Fruit fly (Drosophila melanogaster) whole organism, embryonic: ENCODE data around the gene CG3704.

Experiments used
- Ada2b ChIP-seq: fragments of 200-800 bp; sonication (Bioruptor generic); IDR thresholded peaks from 2 replicates; pipeline ENCODE4 v1.3.6; 2022; ENCODE audit warnings: missing biosample characterization, missing genetic modification characterization
- Adf1 ChIP-seq: fragments of 200-800 bp; sonication (Bioruptor generic); IDR thresholded peaks from 2 replicates; pipeline ENCODE4 v1.3.6; 2022; ENCODE audit warnings: missing biosample characterization, missing genetic modification characterization
- CG10147 ChIP-seq: fragments of 200-800 bp; sonication (Bioruptor generic); optimal IDR thresholded peaks from 2 replicates; lab custom pipeline; 2019; ENCODE audit warnings: missing biosample characterization, mild to moderate bottlenecking, missing genetic modification characterization, moderate library complexity
- CG10543 ChIP-seq: fragments of 200-800 bp; sonication (Bioruptor generic); optimal IDR thresholded peaks from 3 replicates; lab custom pipeline; 2017; ENCODE audit warnings: missing biosample characterization, mild to moderate bottlenecking, missing genetic modification characterization, moderate library complexity
- CG11504 ChIP-seq: fragments of 200-800 bp; sonication (Bioruptor generic); optimal IDR thresholded peaks from 3 replicates; lab custom pipeline; 2019; ENCODE audit warnings: missing biosample characterization, mild to moderate bottlenecking, missing genetic modification characterization, moderate library complexity
- CG11723 ChIP-seq: fragments of 200-800 bp; sonication (Bioruptor generic); optimal IDR thresholded peaks from 2 replicates; lab custom pipeline; 2017; ENCODE audit warnings: missing biosample characterization, mild to moderate bottlenecking, missing genetic modification characterization
- CG12104 ChIP-seq: fragments of 200-800 bp; sonication (Bioruptor generic); optimal IDR thresholded peaks from 3 replicates; lab custom pipeline; 2016; ENCODE audit warnings: missing biosample characterization, missing genetic modification characterization
- CG1233 ChIP-seq: fragments of 200-800 bp; sonication (Bioruptor generic); optimal IDR thresholded peaks from 4 replicates; lab custom pipeline; 2018; ENCODE audit warnings: missing biosample characterization, mild to moderate bottlenecking, missing genetic modification characterization
- CG15601 ChIP-seq: fragments of 200-800 bp; sonication (Bioruptor generic); optimal IDR thresholded peaks from 3 replicates; lab custom pipeline; 2019; ENCODE audit warnings: missing biosample characterization, mild to moderate bottlenecking, missing genetic modification characterization, moderate library complexity
- CG16863 ChIP-seq: fragments of 200-800 bp; sonication (Bioruptor generic); optimal IDR thresholded peaks from 3 replicates; lab custom pipeline; 2016; ENCODE audit warnings: missing biosample characterization, missing genetic modification characterization
- CG1792 ChIP-seq: fragments of 200-800 bp; sonication (Bioruptor generic); optimal IDR thresholded peaks from 2 replicates; lab custom pipeline; 2016; ENCODE audit warnings: missing biosample characterization, missing genetic modification characterization
- CG1832 ChIP-seq: fragments of 200-800 bp; sonication (Bioruptor generic); optimal IDR thresholded peaks from 2 replicates; lab custom pipeline; 2017; ENCODE audit warnings: missing biosample characterization, mild to moderate bottlenecking, missing genetic modification characterization, inconsistent platforms
- CG2678 ChIP-seq: fragments of 200-800 bp; sonication (Bioruptor generic); optimal IDR thresholded peaks from 3 replicates; lab custom pipeline; 2019; ENCODE audit warnings: missing biosample characterization, mild to moderate bottlenecking, missing genetic modification characterization, moderate library complexity
- CG2875 ChIP-seq: fragments of 200-800 bp; sonication (Bioruptor generic); optimal IDR thresholded peaks from 2 replicates; lab custom pipeline; 2017; ENCODE audit warnings: missing biosample characterization, mild to moderate bottlenecking, missing genetic modification characterization, missing genetic modification reagents
- CG32532 ChIP-seq: fragments of 200-800 bp; sonication (Bioruptor generic); IDR thresholded peaks from 2 replicates; pipeline ENCODE4 v1.3.6; 2022; ENCODE audit warnings: missing biosample characterization, missing genetic modification characterization
- CG32772 ChIP-seq: fragments of 200-800 bp; sonication (Bioruptor generic); IDR thresholded peaks from 2 replicates; pipeline ENCODE4 v1.3.6; 2022; ENCODE audit warnings: missing biosample characterization, missing genetic modification characterization
- CG34422 ChIP-seq: fragments of 200-800 bp; sonication (Bioruptor generic); IDR thresholded peaks from 3 replicates; pipeline ENCODE4 v1.3.6; 2022; ENCODE audit warnings: missing biosample characterization, missing genetic modification characterization
- CG3838 ChIP-seq: fragments of 200-800 bp; sonication (Bioruptor generic); optimal IDR thresholded peaks from 3 replicates; lab custom pipeline; 2016; ENCODE audit warnings: missing biosample characterization, missing genetic modification characterization
- CG3995 ChIP-seq: fragments of 200-800 bp; sonication (Bioruptor generic); optimal IDR thresholded peaks from 3 replicates; lab custom pipeline; 2016; ENCODE audit warnings: missing biosample characterization, missing genetic modification characterization
- CG4328 ChIP-seq: fragments of 200-800 bp; sonication (Bioruptor generic); optimal IDR thresholded peaks from 3 replicates; lab custom pipeline; 2017; ENCODE audit warnings: missing biosample characterization, missing genetic modification reagents, missing genetic modification characterization
- CG4360 ChIP-seq: fragments of 200-800 bp; sonication (Bioruptor generic); IDR thresholded peaks from 2 replicates; pipeline ENCODE4 v1.3.6; 2022; ENCODE audit warnings: missing biosample characterization, missing genetic modification characterization
- CG4617 ChIP-seq: fragments of 200-800 bp; sonication (Bioruptor generic); optimal IDR thresholded peaks from 3 replicates; lab custom pipeline; 2016; ENCODE audit warnings: missing biosample characterization, missing genetic modification characterization, borderline replicate concordance
- CG5245 ChIP-seq: fragments of 200-800 bp; sonication (Bioruptor generic); optimal IDR thresholded peaks from 3 replicates; lab custom pipeline; 2016; ENCODE audit warnings: missing biosample characterization, missing genetic modification characterization
- CG6854 ChIP-seq: fragments of 200-800 bp; sonication (Bioruptor generic); optimal IDR thresholded peaks from 3 replicates; lab custom pipeline; 2017; ENCODE audit warnings: missing biosample characterization, mild to moderate bottlenecking, missing genetic modification characterization
- CG8290 ChIP-seq, 3 experiments: fragments of 200-800 bp; sonication (Bioruptor generic); optimal IDR thresholded peaks; 2 replicates each; lab custom pipeline; 2016 to 2019; ENCODE audit warnings: missing biosample characterization in 3 of 3, missing genetic modification characterization in 3 of 3, mild to moderate bottlenecking in 2 of 3, moderate library complexity in 1 of 3
- Dfd ChIP-seq, 2 experiments: fragments of >200 bp; optimal IDR thresholded peaks; 2 replicates each; lab custom pipeline; 2017; ENCODE audit warnings: missing biosample characterization in 2 of 2, missing genetic modification characterization in 2 of 2
- E2f1 ChIP-seq: fragments of 200-800 bp; sonication (Bioruptor generic); IDR thresholded peaks from 2 replicates; pipeline ENCODE4 v1.3.6; 2022; ENCODE audit warnings: missing biosample characterization, missing genetic modification characterization
- Hmr ChIP-seq: fragments of 200-800 bp; sonication (Bioruptor generic); optimal IDR thresholded peaks from 3 replicates; lab custom pipeline; 2017; ENCODE audit warnings: mild to moderate bottlenecking, missing biosample characterization, missing genetic modification reagents, missing genetic modification characterization
- Kr ChIP-seq: fragments of 200-800 bp; sonication (Bioruptor generic); optimal IDR thresholded peaks from 2 replicates; lab custom pipeline; 2017; ENCODE audit warnings: missing biosample characterization, mild to moderate bottlenecking, missing genetic modification characterization
- Med ChIP-seq: fragments of 200-800 bp; sonication (Bioruptor generic); peaks from one replicate; lab custom pipeline; 2016; ENCODE audit warnings: missing biosample characterization, missing genetic modification characterization, mild to moderate bottlenecking, inconsistent platforms, moderate library complexity
- Meics ChIP-seq: fragments of 200-800 bp; sonication (Bioruptor generic); optimal IDR thresholded peaks from 2 replicates; lab custom pipeline; 2017; ENCODE audit warnings: missing biosample characterization, mild to moderate bottlenecking, missing genetic modification characterization
- Ptx1 ChIP-seq: fragments of 200-800 bp; sonication (Bioruptor generic); IDR thresholded peaks from 2 replicates; pipeline ENCODE4 v1.3.6; 2022; ENCODE audit warnings: missing biosample characterization, missing genetic modification characterization
- Scr ChIP-seq: fragments of 200-800 bp; sonication (Bioruptor generic); IDR thresholded peaks from 2 replicates; pipeline ENCODE4 v1.3.6; 2022; ENCODE audit warnings: missing biosample characterization, missing genetic modification characterization; ENCODE audit not compliant: partially characterized antibody
- Sin3A ChIP-seq: fragments of >200 bp; optimal IDR thresholded peaks from 2 replicates; lab custom pipeline; 2018
- YL-1 ChIP-seq: fragments of 200-800 bp; sonication (Bioruptor generic); optimal IDR thresholded peaks from 3 replicates; lab custom pipeline; 2017; ENCODE audit warnings: missing biosample characterization, mild to moderate bottlenecking, missing genetic modification characterization
- ab ChIP-seq: fragments of 200-800 bp; sonication (Bioruptor generic); optimal IDR thresholded peaks from 2 replicates; lab custom pipeline; 2016; ENCODE audit warnings: missing biosample characterization, missing genetic modification characterization
- al ChIP-seq: fragments of 200-800 bp; sonication (Bioruptor generic); IDR thresholded peaks from 2 replicates; pipeline ENCODE4 v1.3.6; 2022; ENCODE audit warnings: missing biosample characterization, missing genetic modification characterization
- ato ChIP-seq: fragments of 200-800 bp; sonication (Bioruptor generic); IDR thresholded peaks from 2 replicates; pipeline ENCODE4 v1.3.6; 2022; ENCODE audit warnings: missing biosample characterization, missing genetic modification characterization; ENCODE audit not compliant: partially characterized antibody
- dan ChIP-seq: fragments of 200-800 bp; sonication (Bioruptor generic); IDR thresholded peaks from 2 replicates; pipeline ENCODE4 v1.3.6; 2022; ENCODE audit warnings: missing biosample characterization, missing genetic modification characterization
- exex ChIP-seq: fragments of 200-800 bp; sonication (Bioruptor generic); optimal IDR thresholded peaks from 4 replicates; lab custom pipeline; 2018; ENCODE audit warnings: missing biosample characterization, mild to moderate bottlenecking, missing genetic modification characterization, moderate library complexity
- ham ChIP-seq: fragments of 200-800 bp; sonication (Bioruptor generic); IDR thresholded peaks from 2 replicates; pipeline ENCODE4 v1.3.6; 2022; ENCODE audit warnings: missing biosample characterization, missing genetic modification characterization
- jumu ChIP-seq: fragments of 200-800 bp; sonication (Bioruptor generic); optimal IDR thresholded peaks from 3 replicates; lab custom pipeline; 2016; ENCODE audit warnings: missing biosample characterization, missing genetic modification characterization
- kay ChIP-seq: fragments of 200-800 bp; sonication (Bioruptor generic); optimal IDR thresholded peaks from 2 replicates; lab custom pipeline; 2016; ENCODE audit warnings: missing biosample characterization, missing genetic modification characterization
- ken ChIP-seq: fragments of 200-800 bp; sonication (Bioruptor generic); IDR thresholded peaks from 3 replicates; pipeline ENCODE4 v1.3.6; 2022; ENCODE audit warnings: missing biosample characterization, missing genetic modification characterization
- lilli ChIP-seq: fragments of 200-800 bp; sonication (Bioruptor generic); optimal IDR thresholded peaks from 3 replicates; lab custom pipeline; 2016; ENCODE audit warnings: missing biosample characterization, missing genetic modification characterization
- pb ChIP-seq: fragments of 200-800 bp; sonication (Bioruptor generic); optimal IDR thresholded peaks from 3 replicates; lab custom pipeline; 2016; ENCODE audit warnings: missing biosample characterization, missing genetic modification characterization
- pros ChIP-seq: fragments of 200-800 bp; sonication (Bioruptor generic); optimal IDR thresholded peaks from 3 replicates; lab custom pipeline; 2019; ENCODE audit warnings: missing biosample characterization, mild to moderate bottlenecking, missing genetic modification characterization, moderate library complexity
- repo ChIP-seq: fragments of 200-800 bp; sonication (Bioruptor generic); optimal IDR thresholded peaks from 2 replicates; lab custom pipeline; 2016; ENCODE audit warnings: missing biosample characterization, missing genetic modification characterization
- sr ChIP-seq: fragments of 200-800 bp; sonication (Bioruptor generic); IDR thresholded peaks from 3 replicates; pipeline ENCODE4 v1.3.6; 2022; ENCODE audit warnings: missing biosample characterization, missing genetic modification characterization
- tin ChIP-seq: fragments of 200-800 bp; sonication (Bioruptor generic); optimal IDR thresholded peaks from 3 replicates; lab custom pipeline; 2016; ENCODE audit warnings: missing biosample characterization, missing genetic modification characterization
- vvl ChIP-seq: fragments of 200-800 bp; sonication (Bioruptor generic); IDR thresholded peaks from 2 replicates; pipeline ENCODE4 v1.3.6; 2022; ENCODE audit warnings: missing biosample characterization, missing genetic modification characterization
- zen2 ChIP-seq: fragments of 200-800 bp; sonication (Bioruptor generic); IDR thresholded peaks from 3 replicates; pipeline ENCODE4 v1.3.6; 2022; ENCODE audit warnings: missing biosample characterization, missing genetic modification characterization; ENCODE audit not compliant: partially characterized antibody

Gene CG3704

DNA sequence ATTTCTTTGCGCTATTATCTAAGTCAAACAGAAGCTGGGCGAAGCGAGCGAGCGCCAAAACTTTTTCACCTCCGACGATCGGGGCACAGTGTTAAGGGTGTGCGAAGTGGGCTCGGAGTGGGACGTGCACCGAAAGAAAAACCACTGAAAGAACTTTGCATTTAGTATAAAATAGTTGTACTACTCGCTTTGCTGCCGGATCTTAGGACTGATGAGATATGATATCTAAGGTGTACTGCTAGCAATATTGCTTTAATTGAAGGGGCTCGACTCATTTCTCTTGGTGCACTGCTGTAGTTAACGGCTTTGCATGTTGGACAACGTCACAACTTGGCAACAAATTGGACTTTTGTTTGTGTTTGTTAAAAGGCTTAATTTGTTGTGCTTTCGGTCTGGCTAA lies 13.2 kb upstream of the CG3704 start (continued):
- TF ChIP-seq CG2678 (tag; lab: Kevin White, UChicago) (peak; percentile 3), CG16863 (no peak), zen2 (no peak), Scr (GFP tag; lab: Robert Waterston, UW) (no peak), E2f1 (no peak), CG10543 (no peak), CG11504 (tag; lab: Kevin White, UChicago) (peak; percentile 21), CG2875 (no peak), CG4617 (GFP tag; lab: Kevin White, UChicago) (no peak), CG32772 (GFP tag; lab: Robert Waterston, UW) (no peak), CG15601 (tag; lab: Kevin White, UChicago) (no peak), ham (no peak), sr (GFP tag; lab: Robert Waterston, UW) (no peak), CG11723 (no peak), CG1792 (GFP tag; lab: Kevin White, UChicago) (no peak), CG34422 (GFP tag; lab: Robert Waterston, UW) (no peak), CG6854 (GFP tag; lab: Kevin White, UChicago) (no peak), Med (GFP tag; lab: Kevin White, UChicago) (peak; percentile 77), pb (GFP tag; lab: Kevin White, UChicago) (no peak), CG8290 (GFP tag; optimal IDR thresholded peaks at IDR 0.05; lab: Kevin White, UChicago) (no peak), CG8290 (tag; optimal IDR thresholded peaks at IDR 0.05; lab: Kevin White, UChicago) (peak in 1 of 2 experiments; percentile 9), lilli (GFP tag; lab: Kevin White, UChicago) (no peak), YL-1 (GFP tag; lab: Kevin White, UChicago) (no peak), CG1233 (GFP tag; lab: Kevin White, UChicago) (no peak), Ptx1 (GFP tag; lab: Robert Waterston, UW) (peak; percentile 28; the same call in 1 of the 2 replicates), repo (no peak), ken (GFP tag; lab: Robert Waterston, UW) (no peak), Adf1 (GFP tag; lab: Robert Waterston, UW) (no peak), al (GFP tag; lab: Robert Waterston, UW) (no peak), CG4328 (GFP tag; lab: Kevin White, UChicago) (no peak), CG3838 (no peak), CG4360 (GFP tag; lab: Robert Waterston, UW) (no peak), CG32532 (GFP tag; lab: Robert Waterston, UW) (peak; percentile 44; the same call in 1 of the 2 replicates), tin (no peak), CG3995 (GFP tag; lab: Kevin White, UChicago) (no peak), CG1832 (no peak), vvl (peak; percentile 31; the same call in 1 of the 2 replicates), CG12104 (no peak), Ada2b (GFP tag; lab: Robert Waterston, UW) (0 out of 2 replicates have a peak, but pooled peaks have one; percentile 23), Kr (no peak), exex (tag; lab: Kevin White, UChicago) (no peak), pros (GFP tag; lab: Kevin White, UChicago) (no peak), ato (GFP tag; lab: Robert Waterston, UW) (no peak), Meics (GFP tag; lab: Kevin White, UChicago) (no peak), jumu (GFP tag; lab: Kevin White, UChicago) (no peak), Sin3A (lab: Kevin White, UChicago) (no peak), ab (no peak), Dfd (GFP tag; optimal IDR thresholded peaks at IDR 0.05; lab: Kevin White, UChicago) (no peak), kay (GFP tag; lab: Kevin White, UChicago) (no peak), Hmr (GFP tag; lab: Kevin White, UChicago) (no peak), CG5245 (GFP tag; lab: Kevin White, UChicago) (no peak), dan (no peak), CG10147 (GFP tag; lab: Kevin White, UChicago) (no peak)
